Fruit fly (Drosophila melanogaster) whole organism, embryonic: ENCODE data around the gene tbrd-1.

Experiments used
- BEAF-32 ChIP-seq: fragments of 200-800 bp; sonication (Bioruptor generic); optimal IDR thresholded peaks from 3 replicates; lab custom pipeline; 2017; ENCODE audit warnings: missing biosample characterization, missing genetic modification characterization, mild to moderate bottlenecking, moderate library complexity, missing genetic modification reagents
- CG10209 ChIP-seq: fragments of 200-800 bp; sonication (Bioruptor generic); optimal IDR thresholded peaks from 3 replicates; lab custom pipeline; 2017; ENCODE audit warnings: missing biosample characterization, mild to moderate bottlenecking, missing genetic modification characterization, missing genetic modification reagents
- CG10543 ChIP-seq: fragments of 200-800 bp; sonication (Bioruptor generic); optimal IDR thresholded peaks from 3 replicates; lab custom pipeline; 2017; ENCODE audit warnings: missing biosample characterization, mild to moderate bottlenecking, missing genetic modification characterization, moderate library complexity
- CG13296 ChIP-seq: fragments of 200-800 bp; sonication (Bioruptor generic); optimal IDR thresholded peaks from 3 replicates; lab custom pipeline; 2018; ENCODE audit warnings: missing biosample characterization, mild to moderate bottlenecking, missing genetic modification characterization
- CG13775 ChIP-seq: fragments of 200-800 bp; sonication (Bioruptor generic); optimal IDR thresholded peaks from 3 replicates; lab custom pipeline; 2017; ENCODE audit warnings: missing biosample characterization, mild to moderate bottlenecking, missing genetic modification characterization
- CG17186 ChIP-seq: fragments of 200-800 bp; sonication (Bioruptor generic); optimal IDR thresholded peaks from 3 replicates; lab custom pipeline; 2017; ENCODE audit warnings: missing biosample characterization, missing genetic modification reagents, missing genetic modification characterization
- CG18619 ChIP-seq: fragments of 200-800 bp; sonication (Bioruptor generic); optimal IDR thresholded peaks from 3 replicates; lab custom pipeline; 2017; ENCODE audit warnings: missing biosample characterization, mild to moderate bottlenecking, missing genetic modification characterization
- CG2129 ChIP-seq: fragments of 200-800 bp; sonication (Bioruptor generic); IDR thresholded peaks from 2 replicates; pipeline ENCODE4 v1.3.6; 2022; ENCODE audit warnings: missing biosample characterization, missing genetic modification characterization; ENCODE audit not compliant: partially characterized antibody
- CG2202 ChIP-seq: fragments of 200-800 bp; sonication (Bioruptor generic); optimal IDR thresholded peaks from 2 replicates; lab custom pipeline; 2018; ENCODE audit warnings: missing biosample characterization, mild to moderate bottlenecking, missing genetic modification characterization
- CG3065 ChIP-seq: fragments of 200-800 bp; sonication (Bioruptor generic); optimal IDR thresholded peaks from 2 replicates; lab custom pipeline; 2016; ENCODE audit warnings: missing biosample characterization, missing genetic modification characterization
- CG34422 ChIP-seq: fragments of 200-800 bp; sonication (Bioruptor generic); IDR thresholded peaks from 3 replicates; pipeline ENCODE4 v1.3.6; 2022; ENCODE audit warnings: missing biosample characterization, missing genetic modification characterization
- CG43689 ChIP-seq: fragments of 200-800 bp; sonication (Bioruptor generic); IDR thresholded peaks from 2 replicates; pipeline ENCODE4 v1.3.6; 2022; ENCODE audit warnings: missing biosample characterization, missing genetic modification characterization
- CG4707 ChIP-seq: fragments of 200-800 bp; sonication (Bioruptor generic); optimal IDR thresholded peaks from 2 replicates; lab custom pipeline; 2018; ENCODE audit warnings: missing biosample characterization, mild to moderate bottlenecking, missing genetic modification characterization, moderate library complexity
- CG6254 ChIP-seq: fragments of 200-800 bp; sonication (Bioruptor generic); optimal IDR thresholded peaks from 3 replicates; lab custom pipeline; 2017; ENCODE audit warnings: mild to moderate bottlenecking, missing biosample characterization, missing genetic modification reagents, missing genetic modification characterization
- CG7556 ChIP-seq: fragments of 200-800 bp; sonication (Bioruptor generic); optimal IDR thresholded peaks from 2 replicates; lab custom pipeline; 2017; ENCODE audit warnings: missing biosample characterization, mild to moderate bottlenecking, missing genetic modification characterization
- CG7928 ChIP-seq: fragments of 200-800 bp; sonication (Bioruptor generic); optimal IDR thresholded peaks from 2 replicates; lab custom pipeline; 2017; ENCODE audit warnings: missing biosample characterization, mild to moderate bottlenecking, missing genetic modification characterization
- D ChIP-seq, 2 experiments: fragments of 200-800 bp in 1 of 2; fragments of >200 bp in 1 of 2; sonication (Bioruptor generic) in 1 of 2; optimal IDR thresholded peaks; 2 replicates in 1 of 2; 3 replicates in 1 of 2; lab custom pipeline; 2017; ENCODE audit warnings: mild to moderate bottlenecking in 1 of 2, missing biosample characterization in 1 of 2, missing genetic modification characterization in 1 of 2, missing genetic modification reagents in 1 of 2
- Dbx ChIP-seq: fragments of 200-800 bp; sonication (Bioruptor generic); IDR thresholded peaks from 3 replicates; pipeline ENCODE4 v1.3.6; 2022; ENCODE audit warnings: missing biosample characterization, missing genetic modification characterization
- Drgx ChIP-seq: fragments of 200-800 bp; sonication (Bioruptor generic); IDR thresholded peaks from 2 replicates; pipeline ENCODE4 v1.3.6; 2022; ENCODE audit warnings: missing biosample characterization, missing genetic modification characterization
- Fer2 ChIP-seq: fragments of 200-800 bp; sonication (Bioruptor generic); optimal IDR thresholded peaks from 2 replicates; lab custom pipeline; 2018; ENCODE audit warnings: missing biosample characterization, mild to moderate bottlenecking, missing genetic modification characterization, moderate library complexity
- Fer3 ChIP-seq: fragments of 200-800 bp; sonication (Bioruptor generic); optimal IDR thresholded peaks from 2 replicates; lab custom pipeline; 2018; ENCODE audit warnings: missing biosample characterization, mild to moderate bottlenecking, missing genetic modification characterization, moderate library complexity
- Gsc ChIP-seq: fragments of 200-800 bp; sonication (Bioruptor generic); IDR thresholded peaks from 2 replicates; pipeline ENCODE4 v1.3.6; 2022; ENCODE audit warnings: missing biosample characterization, missing genetic modification characterization
- Lpt ChIP-seq: fragments of >200 bp; optimal IDR thresholded peaks from 2 replicates; lab custom pipeline; 2018; ENCODE audit warnings: missing biosample characterization, missing genetic modification characterization
- MBD-R2 ChIP-seq: fragments of 200-800 bp; sonication (Bioruptor generic); IDR thresholded peaks from 2 replicates; pipeline ENCODE4 v1.3.6; 2022; ENCODE audit warnings: missing biosample characterization, missing genetic modification characterization
- NFAT ChIP-seq: fragments of 200-800 bp; sonication (Bioruptor generic); IDR thresholded peaks from 2 replicates; pipeline ENCODE4 v1.3.6; 2022; ENCODE audit warnings: missing biosample characterization, missing genetic modification characterization
- Oli ChIP-seq: fragments of 200-800 bp; sonication (Bioruptor generic); optimal IDR thresholded peaks from 2 replicates; lab custom pipeline; 2018; ENCODE audit warnings: missing biosample characterization, mild to moderate bottlenecking, missing genetic modification characterization, moderate library complexity
- Pdp1 ChIP-seq, 2 experiments: fragments of 200-800 bp; sonication (Bioruptor generic); optimal IDR thresholded peaks; 3 replicates each; lab custom pipeline; 2016; ENCODE audit warnings: missing biosample characterization in 2 of 2, missing genetic modification characterization in 2 of 2, mild to moderate bottlenecking in 1 of 2, moderate library complexity in 1 of 2
- Ravus ChIP-seq: fragments of 200-800 bp; sonication (Bioruptor generic); IDR thresholded peaks from 2 replicates; pipeline ENCODE4 v1.3.6; 2022; ENCODE audit warnings: missing biosample characterization, missing genetic modification characterization
- Rfx ChIP-seq: fragments of 200-800 bp; sonication (Bioruptor generic); IDR thresholded peaks from 2 replicates; pipeline ENCODE4 v1.3.6; 2022; ENCODE audit warnings: missing biosample characterization, missing genetic modification characterization
- Rx ChIP-seq: fragments of 200-800 bp; sonication (Bioruptor generic); IDR thresholded peaks from 2 replicates; pipeline ENCODE4 v1.3.6; 2022; ENCODE audit warnings: missing biosample characterization, missing genetic modification characterization
- Sry-β ChIP-seq: fragments of 200-800 bp; sonication (Bioruptor generic); optimal IDR thresholded peaks from 2 replicates; lab custom pipeline; 2018; ENCODE audit warnings: missing biosample characterization, mild to moderate bottlenecking, missing genetic modification characterization, moderate library complexity
- Usf ChIP-seq: fragments of 200-800 bp; sonication (Bioruptor generic); optimal IDR thresholded peaks from 2 replicates; lab custom pipeline; 2017; ENCODE audit warnings: missing genotype, missing biosample characterization, missing genetic modification characterization
- amos ChIP-seq: fragments of 200-800 bp; sonication (Bioruptor generic); IDR thresholded peaks from 2 replicates; pipeline ENCODE4 v1.3.6; 2022; ENCODE audit warnings: missing biosample characterization, missing genetic modification characterization; ENCODE audit not compliant: partially characterized antibody
- ap ChIP-seq: fragments of 200-800 bp; sonication (Bioruptor generic); IDR thresholded peaks from 2 replicates; pipeline ENCODE4 v1.3.6; 2022; ENCODE audit warnings: missing biosample characterization, missing genetic modification characterization
- bigmax ChIP-seq: fragments of 200-800 bp; sonication (Bioruptor generic); optimal IDR thresholded peaks from 2 replicates; lab custom pipeline; 2018; ENCODE audit warnings: missing biosample characterization, mild to moderate bottlenecking, missing genetic modification characterization
- dimm ChIP-seq: fragments of 200-800 bp; sonication (Bioruptor generic); IDR thresholded peaks from 2 replicates; pipeline ENCODE4 v1.3.6; 2022; ENCODE audit warnings: missing biosample characterization, missing genetic modification characterization
- dmrt99B ChIP-seq: fragments of 200-800 bp; sonication (Bioruptor generic); optimal IDR thresholded peaks from 2 replicates; lab custom pipeline; 2018; ENCODE audit warnings: missing biosample characterization, mild to moderate bottlenecking, missing genetic modification characterization, moderate library complexity
- hb ChIP-seq: fragments of 200-800 bp; sonication (Bioruptor generic); IDR thresholded peaks from 3 replicates; pipeline ENCODE4 v1.3.6; 2022; ENCODE audit warnings: missing biosample characterization, missing genetic modification characterization; ENCODE audit not compliant: partially characterized antibody
- her ChIP-seq: fragments of 200-800 bp; sonication (Bioruptor generic); optimal IDR thresholded peaks from 2 replicates; lab custom pipeline; 2016; ENCODE audit warnings: missing biosample characterization, missing genetic modification characterization
- kni ChIP-seq: fragments of 200-800 bp; sonication (Bioruptor generic); optimal IDR thresholded peaks from 3 replicates; lab custom pipeline; 2017; ENCODE audit warnings: mild to moderate bottlenecking, missing biosample characterization, missing genetic modification reagents, missing genetic modification characterization
- lov ChIP-seq, 2 experiments: fragments of 200-800 bp in 1 of 2; fragments of >200 bp in 1 of 2; sonication (Bioruptor generic) in 1 of 2; IDR thresholded peaks in 1 of 2; optimal IDR thresholded peaks in 1 of 2; 2 replicates in 1 of 2; 3 replicates in 1 of 2; pipeline versions ENCODE4 v1.3.6 to Lab custom; 2017 to 2022; ENCODE audit warnings: missing biosample characterization in 1 of 2, missing genetic modification characterization in 1 of 2
- mam ChIP-seq: fragments of 200-800 bp; sonication (Bioruptor generic); optimal IDR thresholded peaks from 3 replicates; lab custom pipeline; 2016; ENCODE audit warnings: missing biosample characterization, missing genetic modification characterization
- pan ChIP-seq, 4 experiments: fragments of >200 bp in 3 of 4; fragments of 200-800 bp in 1 of 4; sonication (Bioruptor generic) in 1 of 4; optimal IDR thresholded peaks in 3 of 4; IDR thresholded peaks in 1 of 4; 2 replicates each; pipeline versions ENCODE4 v1.3.6 to Lab custom; 2017 to 2022; ENCODE audit warnings: missing biosample characterization in 2 of 4, missing genetic modification characterization in 2 of 4, mixed read lengths in 1 of 4
- ro ChIP-seq: fragments of 200-800 bp; sonication (Bioruptor generic); IDR thresholded peaks from 2 replicates; pipeline ENCODE4 v1.3.6; 2022; ENCODE audit warnings: missing biosample characterization, missing genetic modification characterization
- sc ChIP-seq, 3 experiments: fragments of >200 bp in 2 of 3; fragments of 200-800 bp in 1 of 3; sonication (Bioruptor generic) in 1 of 3; optimal IDR thresholded peaks; 2 replicates in 2 of 3; 3 replicates in 1 of 3; lab custom pipeline; 2017; ENCODE audit warnings: mild to moderate bottlenecking in 1 of 3, missing biosample characterization in 1 of 3, missing genetic modification characterization in 1 of 3, missing genetic modification reagents in 1 of 3
- ssp ChIP-seq: fragments of 200-800 bp; sonication (Bioruptor generic); IDR thresholded peaks from 2 replicates; pipeline ENCODE4 v1.3.6; 2022; ENCODE audit warnings: missing biosample characterization, missing genetic modification characterization

The tbrd-1 gene

dm6 chr3R:23921701-23922501 lies 28.5 kb upstream of the tbrd-1 start (continued):
- no peak for TF ChIP-seq CG2129 (GFP tag; lab: Robert Waterston, UW)
- no peak for TF ChIP-seq hb (GFP tag; lab: Robert Waterston, UW)
- TF ChIP-seq her (GFP tag; lab: Kevin White, UChicago): no peak
- TF ChIP-seq dmrt99B (tag; lab: Kevin White, UChicago): peak; percentile 68
- no peak for TF ChIP-seq sc (optimal IDR thresholded peaks at IDR 0.05; lab: Kevin White, UChicago)
- no peak for TF ChIP-seq sc (GFP tag; optimal IDR thresholded peaks at IDR 0.05; lab: Kevin White, UChicago)
- peak; percentile 56; the same call in 1 of the 2 replicates for TF ChIP-seq Rx (GFP tag; lab: Robert Waterston, UW)
- TF ChIP-seq dimm (GFP tag; lab: Robert Waterston, UW): no peak
- no peak for TF ChIP-seq Usf (GFP tag; lab: Kevin White, UChicago)
- peak; percentile 55 for TF ChIP-seq Oli (tag; lab: Kevin White, UChicago)
- TF ChIP-seq BEAF-32: no peak
- peak; percentile 81 for TF ChIP-seq kni (GFP tag; lab: Kevin White, UChicago)
- no peak for TF ChIP-seq CG6254 (GFP tag; lab: Kevin White, UChicago)
- TF ChIP-seq Gsc (GFP tag; lab: Robert Waterston, UW): no peak
- TF ChIP-seq CG34422 (GFP tag; lab: Robert Waterston, UW): peak; percentile 67; the same call in 2 of the 3 replicates
- TF ChIP-seq amos: no peak
- TF ChIP-seq CG43689: no peak
- TF ChIP-seq D (optimal IDR thresholded peaks at IDR 0.05; lab: Kevin White, UChicago): no peak
- peak; percentile 20 for TF ChIP-seq D (GFP tag; optimal IDR thresholded peaks at IDR 0.05; lab: Kevin White, UChicago)
- peak; percentile 74 for TF ChIP-seq Drgx (GFP tag; lab: Robert Waterston, UW)
- no peak for TF ChIP-seq CG13296 (GFP tag; lab: Kevin White, UChicago)
- TF ChIP-seq CG17186 (GFP tag; lab: Kevin White, UChicago): no peak
- peak; percentile 97 for TF ChIP-seq CG4707
- no peak for TF ChIP-seq ssp (GFP tag; lab: Robert Waterston, UW)
- TF ChIP-seq ap (GFP tag; lab: Robert Waterston, UW): 0 out of 2 replicates have a peak, but pooled peaks have one; percentile 40
- no peak for TF ChIP-seq pan (optimal IDR thresholded peaks at IDR 0.05; lab: Kevin White, UChicago)
- TF ChIP-seq pan (GFP tag; optimal IDR thresholded peaks at IDR 0.05 in 1 of 2, IDR thresholded peaks at IDR 0.05 in 1 of 2): peak in 1 of 2 experiments; percentile 71
- peak; percentile 59 for TF ChIP-seq Rfx (GFP tag; lab: Robert Waterston, UW)
- no peak for TF ChIP-seq CG2202 (tag; lab: Kevin White, UChicago)
- TF ChIP-seq CG13775 (GFP tag; lab: Kevin White, UChicago): peak; percentile 10
- TF ChIP-seq bigmax (GFP tag; lab: Kevin White, UChicago): peak; percentile 23
- peak; percentile 25 for TF ChIP-seq CG7556 (GFP tag; lab: Kevin White, UChicago)
- TF ChIP-seq NFAT (GFP tag; lab: Robert Waterston, UW): no peak; the same call in 1 of the 2 replicates
- no peak for TF ChIP-seq ro (GFP tag; lab: Robert Waterston, UW)
- TF ChIP-seq CG10543 (GFP tag; lab: Kevin White, UChicago): peak; percentile 93
- TF ChIP-seq CG7928 (GFP tag; lab: Kevin White, UChicago): no peak
- TF ChIP-seq Ravus (GFP tag; lab: Robert Waterston, UW): no peak
- TF ChIP-seq mam (GFP tag; lab: Kevin White, UChicago): peak; percentile 1
- TF ChIP-seq Lpt (GFP tag; lab: Kevin White, UChicago): no peak
- TF ChIP-seq MBD-R2 (GFP tag; lab: Robert Waterston, UW): peak; percentile 13; the same call in 1 of the 2 replicates
- no peak for TF ChIP-seq CG3065 (GFP tag; lab: Kevin White, UChicago)
- no peak for TF ChIP-seq Pdp1 (GFP tag; optimal IDR thresholded peaks at IDR 0.05; lab: Kevin White, UChicago)
- TF ChIP-seq Fer3 (tag; lab: Kevin White, UChicago): peak; percentile 44
- no peak for TF ChIP-seq Fer2 (tag; lab: Kevin White, UChicago)
- 0 out of 3 replicates have a peak, but pooled peaks have one; percentile 24 for TF ChIP-seq Dbx (GFP tag; lab: Robert Waterston, UW)
- no peak for TF ChIP-seq lov (optimal IDR thresholded peaks at IDR 0.05; lab: Kevin White, UChicago)
- TF ChIP-seq lov (GFP tag; IDR thresholded peaks at IDR 0.05; lab: Robert Waterston, UW): peak; percentile 4; the same call in 1 of the 3 replicates
- peak; percentile 22 for TF ChIP-seq CG18619 (GFP tag; lab: Kevin White, UChicago)
- no peak for TF ChIP-seq Sry-β (GFP tag; lab: Kevin White, UChicago)
- peak; percentile 48 for TF ChIP-seq CG10209 (GFP tag; lab: Kevin White, UChicago)
